Worm (Caenorhabditis elegans) whole organism, early embryonic: Measurements from ENCODE around the gene sem-5.

ENCODE experiments used
- B0310.2 ChIP-seq: sonication (generic microtip); optimal IDR thresholded peaks from 2 replicates; lab custom pipeline; 2016; ENCODE audit warnings: mild to moderate bottlenecking, missing genetic modification characterization, missing compliant biosample characterization
- F13C5.2 ChIP-seq: sonication (generic microtip); optimal IDR thresholded peaks from 2 replicates; lab custom pipeline; 2017; ENCODE audit warnings: mild to moderate bottlenecking, missing genetic modification characterization, inconsistent platforms, missing compliant biosample characterization
- aly-1 ChIP-seq: sonication (generic microtip); optimal IDR thresholded peaks from 2 replicates; lab custom pipeline; 2016; ENCODE audit warnings: missing genetic modification characterization, missing compliant biosample characterization
- ama-1 ChIP-seq: fragments of 150-350 bp; optimal IDR thresholded peaks from 2 replicates; lab custom pipeline; 2014
- ceh-13 ChIP-seq: fragments of 200-800 bp; sonication (Bioruptor generic); optimal IDR thresholded peaks from 2 replicates; lab custom pipeline; 2018; ENCODE audit warnings: mild to moderate bottlenecking, missing genetic modification characterization, missing compliant biosample characterization
- ceh-36 ChIP-seq: sonication (generic microtip); optimal IDR thresholded peaks from 2 replicates; lab custom pipeline; 2016; ENCODE audit warnings: missing genetic modification characterization, inconsistent platforms, missing compliant biosample characterization
- ets-7 ChIP-seq: sonication (generic microtip); optimal IDR thresholded peaks from 2 replicates; lab custom pipeline; 2016; ENCODE audit warnings: missing genotype, missing genetic modification characterization, missing compliant biosample characterization
- flt-1 ChIP-seq: fragments of 200-800 bp; sonication (Bioruptor generic); IDR thresholded peaks from 2 replicates; pipeline ENCODE4 v1.3.6; 2022; ENCODE audit warnings: missing genetic modification characterization, missing compliant biosample characterization
- hmbx-1 ChIP-seq: sonication (generic microtip); optimal IDR thresholded peaks from 2 replicates; lab custom pipeline; 2016; ENCODE audit warnings: mild to moderate bottlenecking, missing genetic modification characterization, missing compliant biosample characterization
- hmg-4 ChIP-seq: fragments of 200-800 bp; sonication (Bioruptor generic); optimal IDR thresholded peaks from 2 replicates; lab custom pipeline; 2018; ENCODE audit warnings: mild to moderate bottlenecking, missing genetic modification characterization, missing compliant biosample characterization
- hnd-1 ChIP-seq: sonication (generic microtip); optimal IDR thresholded peaks from 2 replicates; lab custom pipeline; 2016; ENCODE audit warnings: missing genetic modification characterization, missing compliant biosample characterization
- pes-1 ChIP-seq: fragments of 200-800 bp; sonication (Bioruptor generic); IDR thresholded peaks from 2 replicates; pipeline ENCODE4 v1.3.6; 2022; ENCODE audit warnings: missing genetic modification reagents, missing genetic modification characterization, missing compliant biosample characterization
- scrt-1 ChIP-seq: fragments of 200-800 bp; sonication (Bioruptor generic); IDR thresholded peaks from 2 replicates; pipeline ENCODE4 v1.3.6; 2022; ENCODE audit warnings: missing genetic modification characterization, missing compliant biosample characterization
- sea-1 ChIP-seq: fragments of 200-800 bp; sonication (Bioruptor generic); conservative IDR thresholded peaks from 2 replicates; pipeline ENCODE4 v1.3.6; 2022; ENCODE audit warnings: missing genetic modification characterization, missing compliant biosample characterization
- tbx-11 ChIP-seq: fragments of 200-800 bp; sonication (Bioruptor generic); IDR thresholded peaks from 2 replicates; pipeline ENCODE4 v1.3.6; 2022; ENCODE audit warnings: missing genetic modification characterization, missing compliant biosample characterization
- tbx-37 ChIP-seq: fragments of 200-800 bp; sonication (Bioruptor generic); conservative IDR thresholded peaks from 2 replicates; pipeline ENCODE4 v1.3.6; 2022; ENCODE audit warnings: missing genetic modification reagents, missing genetic modification characterization, missing compliant biosample characterization
- tra-4 ChIP-seq: sonication (generic microtip); optimal IDR thresholded peaks from 2 replicates; lab custom pipeline; 2017; ENCODE audit warnings: missing genetic modification characterization, missing compliant biosample characterization

Gene sem-5

DNA sequence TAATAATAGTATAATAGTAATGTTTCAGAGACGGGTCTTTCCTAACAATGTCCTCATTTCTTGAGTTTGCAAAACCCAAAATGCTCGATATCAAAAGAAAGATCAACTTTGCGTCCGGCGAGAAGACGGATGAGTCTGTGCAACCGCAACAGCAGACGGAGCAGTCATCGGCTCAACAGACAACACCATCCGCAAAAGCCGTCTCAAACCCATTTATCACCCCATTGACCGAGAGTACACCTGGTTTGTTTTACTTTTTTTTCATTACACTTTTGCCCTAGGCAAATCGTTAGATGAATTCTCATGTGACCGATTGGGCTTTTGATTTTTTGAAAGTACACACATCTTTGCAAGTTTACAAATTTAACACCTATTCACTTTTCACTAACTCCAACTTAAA is 7.2 kb downstream of the sem-5 start, which contains the start of gene dct-1:
dct-1 (plus strand) TSS at position 27 of the 400 bp plus-strand sequence.
- TF ChIP-seq tbx-37 (GFP tag; lab: Robert Waterston, UW) (no peak), F13C5.2 (tag; lab: Kevin White, UChicago) (no peak), hmbx-1 (tag; lab: Kevin White, UChicago) (no peak), tra-4 (tag; lab: Kevin White, UChicago) (no peak), B0310.2 (tag; lab: Kevin White, UChicago) (no peak), hnd-1 (no peak), aly-1 (tag; lab: Kevin White, UChicago) (no peak), ceh-13 (GFP tag; lab: Kevin White, UChicago) (no peak), pes-1 (no peak), hmg-4 (GFP tag; lab: Kevin White, UChicago) (no peak)

DNA sequence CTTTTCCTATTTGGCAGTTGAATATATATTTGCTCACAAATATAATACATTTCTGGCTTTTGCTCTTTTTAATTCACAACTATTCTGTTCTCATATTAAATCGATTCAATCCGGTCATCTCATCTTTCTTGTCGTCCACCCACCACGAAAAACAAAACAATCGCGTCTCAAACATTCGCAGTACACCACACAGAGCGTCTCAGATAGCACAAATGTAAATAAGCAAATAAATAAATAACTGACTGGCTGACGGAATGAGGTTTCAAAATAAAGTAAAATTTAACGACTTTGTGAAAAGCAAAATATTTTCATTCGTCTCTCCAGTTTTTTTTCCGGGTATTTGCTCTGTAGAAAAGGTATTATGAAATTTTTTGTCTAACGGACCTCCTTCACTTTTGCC is 7.8 kb downstream of the sem-5 start:
- TF ChIP-seq ceh-13 (GFP tag; lab: Kevin White, UChicago) (no peak), hnd-1 (no peak), sea-1 (GFP tag; lab: Robert Waterston, UW) (no peak), ama-1 (lab: Kevin White, UChicago) (no peak), tbx-11 (GFP tag; lab: Robert Waterston, UW) (no peak), tra-4 (tag; lab: Kevin White, UChicago) (no peak), aly-1 (tag; lab: Kevin White, UChicago) (no peak), scrt-1 (no peak), ets-7 (tag; lab: Kevin White, UChicago) (no peak), hmbx-1 (tag; lab: Kevin White, UChicago) (no peak), flt-1 (GFP tag; lab: Robert Waterston, UW) (no peak), hmg-4 (GFP tag; lab: Kevin White, UChicago) (no peak), pes-1 (no peak), tbx-37 (GFP tag; lab: Robert Waterston, UW) (no peak), ceh-36 (tag; lab: Kevin White, UChicago) (no peak), B0310.2 (tag; lab: Kevin White, UChicago) (no peak), F13C5.2 (tag; lab: Kevin White, UChicago) (no peak)

DNA sequence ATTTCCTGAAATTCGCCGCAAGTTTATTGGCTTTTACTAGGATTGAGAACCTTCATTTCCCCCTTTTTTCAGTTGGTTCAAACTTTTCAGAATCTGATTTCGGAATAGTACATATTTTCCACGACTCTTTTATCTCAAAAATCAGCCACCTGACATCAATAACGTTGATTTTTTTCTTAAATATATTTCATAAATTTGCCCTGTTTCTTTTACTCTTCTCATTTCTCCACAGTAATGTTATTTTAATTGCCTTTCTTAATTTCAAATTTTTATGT is 8.5 kb downstream of the sem-5 start:
- no peak for TF ChIP-seq ceh-13 (GFP tag; lab: Kevin White, UChicago)
- no peak for TF ChIP-seq tbx-11 (GFP tag; lab: Robert Waterston, UW)
- TF ChIP-seq hmbx-1 (tag; lab: Kevin White, UChicago): no peak
- no peak for TF ChIP-seq ceh-36 (tag; lab: Kevin White, UChicago)
- TF ChIP-seq aly-1 (tag; lab: Kevin White, UChicago): no peak
- TF ChIP-seq sea-1 (GFP tag; lab: Robert Waterston, UW): no peak
- TF ChIP-seq ama-1 (lab: Kevin White, UChicago): no peak
- TF ChIP-seq B0310.2 (tag; lab: Kevin White, UChicago): no peak
- no peak for TF ChIP-seq tra-4 (tag; lab: Kevin White, UChicago)
- TF ChIP-seq pes-1: no peak

DNA sequence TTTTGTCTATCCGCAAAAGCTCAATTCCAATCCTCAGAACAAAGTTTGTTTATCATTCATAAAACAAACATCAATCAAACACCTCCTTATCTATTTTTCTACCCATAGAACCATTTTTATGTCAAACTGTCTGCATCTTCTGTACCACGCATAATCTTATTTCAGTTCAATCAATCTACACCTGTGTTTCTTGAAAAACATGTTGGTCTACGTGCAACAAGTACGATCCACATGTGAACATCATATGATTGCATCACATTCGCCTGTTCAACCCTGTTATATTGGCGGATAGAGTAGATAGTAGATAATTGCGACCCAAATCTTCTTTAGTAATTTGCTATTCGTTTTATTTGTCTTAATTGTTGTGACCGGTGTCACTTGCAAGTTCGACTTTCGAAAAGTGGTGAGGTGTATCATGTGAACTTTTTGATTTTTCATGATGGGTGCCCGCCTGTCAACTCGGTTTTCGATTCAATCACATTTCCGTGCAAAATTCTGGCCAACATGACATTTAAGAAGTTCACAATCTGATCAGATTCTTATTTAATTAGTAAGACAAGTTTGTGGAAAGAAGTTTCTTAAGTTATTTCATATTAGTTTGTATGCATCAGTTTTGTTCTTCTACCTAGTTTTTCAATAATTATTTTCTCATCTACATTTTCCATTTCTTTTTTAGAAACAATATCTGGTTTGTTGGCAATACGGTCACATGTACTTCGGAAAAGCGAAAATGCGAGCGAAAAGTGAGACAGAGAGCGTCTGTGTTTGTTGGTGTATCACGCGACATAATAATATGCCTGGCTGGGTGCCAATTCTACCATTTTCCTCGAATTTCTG is 9.1 kb downstream of the sem-5 start:
- TF ChIP-seq ceh-36 (tag; lab: Kevin White, UChicago): no peak
- TF ChIP-seq hmg-4 (GFP tag; lab: Kevin White, UChicago): no peak
- TF ChIP-seq tbx-11 (GFP tag; lab: Robert Waterston, UW): no peak
- TF ChIP-seq B0310.2 (tag; lab: Kevin White, UChicago): no peak
- TF ChIP-seq hmbx-1 (tag; lab: Kevin White, UChicago): no peak
- TF ChIP-seq tra-4 (tag; lab: Kevin White, UChicago): no peak
- TF ChIP-seq ceh-13 (GFP tag; lab: Kevin White, UChicago): no peak
- no peak for TF ChIP-seq ama-1 (lab: Kevin White, UChicago)
- TF ChIP-seq tbx-37 (GFP tag; lab: Robert Waterston, UW): no peak
- TF ChIP-seq hnd-1: no peak
- no peak for TF ChIP-seq pes-1
- no peak for TF ChIP-seq aly-1 (tag; lab: Kevin White, UChicago)
- no peak for TF ChIP-seq sea-1 (GFP tag; lab: Robert Waterston, UW)
- no peak for TF ChIP-seq F13C5.2 (tag; lab: Kevin White, UChicago)
- TF ChIP-seq flt-1 (GFP tag; lab: Robert Waterston, UW): no peak
- no peak for TF ChIP-seq ets-7 (tag; lab: Kevin White, UChicago)
- no peak for TF ChIP-seq scrt-1

DNA sequence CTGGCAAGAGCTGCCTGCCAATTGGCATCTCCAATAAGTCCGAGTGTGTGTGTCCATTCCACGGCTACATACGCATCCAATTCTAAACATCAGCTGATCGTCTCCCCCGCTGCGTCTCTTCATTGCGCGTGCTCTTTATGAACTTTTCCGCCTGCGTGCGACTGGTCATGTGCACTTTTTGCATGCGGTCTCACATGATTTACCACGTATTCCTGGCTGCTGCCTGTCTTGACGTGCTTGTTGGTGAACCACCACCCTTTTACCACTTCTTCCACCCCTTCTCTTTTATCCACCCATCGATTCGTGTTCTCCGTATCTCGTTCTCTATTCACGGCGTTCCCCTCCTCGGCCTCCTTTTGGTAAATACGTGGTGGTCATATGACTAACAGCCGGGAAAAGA is 9.9 kb downstream of the sem-5 start:
- TF ChIP-seq ama-1 (lab: Kevin White, UChicago) (no peak), aly-1 (tag; lab: Kevin White, UChicago) (no peak), scrt-1 (peak; percentile 70), hnd-1 (no peak), tra-4 (tag; lab: Kevin White, UChicago) (no peak), ceh-36 (tag; lab: Kevin White, UChicago) (no peak), flt-1 (GFP tag; lab: Robert Waterston, UW) (no peak), F13C5.2 (tag; lab: Kevin White, UChicago) (peak; percentile 81), ets-7 (tag; lab: Kevin White, UChicago) (no peak), hmbx-1 (tag; lab: Kevin White, UChicago) (no peak), pes-1 (no peak), tbx-37 (GFP tag; lab: Robert Waterston, UW) (no peak; the same call in 1 of the 2 replicates), B0310.2 (tag; lab: Kevin White, UChicago) (peak; percentile 41), ceh-13 (GFP tag; lab: Kevin White, UChicago) (no peak), sea-1 (GFP tag; lab: Robert Waterston, UW) (peak; percentile 61; the same call in 1 of the 2 replicates), tbx-11 (GFP tag; lab: Robert Waterston, UW) (0 out of 2 replicates have a peak, but pooled peaks have one; percentile 45), hmg-4 (GFP tag; lab: Kevin White, UChicago) (peak; percentile 93)

DNA sequence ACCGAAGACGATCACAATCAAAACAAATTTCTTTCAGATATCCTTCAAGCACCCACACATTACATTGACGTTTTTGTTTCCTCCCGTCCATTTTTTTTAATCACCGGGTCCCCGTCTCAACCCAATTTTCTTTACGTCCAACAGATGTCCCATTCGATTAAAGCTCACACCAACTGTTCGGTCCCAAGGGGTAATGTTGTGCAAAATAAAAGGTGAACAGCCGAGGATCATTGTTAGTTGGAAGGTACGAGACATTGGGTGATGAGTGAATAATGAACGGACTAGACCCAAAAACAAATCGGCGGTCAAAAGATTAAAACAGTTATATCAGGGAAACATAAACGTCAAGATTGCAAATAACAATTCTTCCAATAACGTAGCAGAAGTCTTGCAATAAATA is 16.1 kb downstream of the sem-5 start:
- TF ChIP-seq aly-1 (tag; lab: Kevin White, UChicago): no peak
- no peak for TF ChIP-seq tra-4 (tag; lab: Kevin White, UChicago)
- no peak for TF ChIP-seq hmbx-1 (tag; lab: Kevin White, UChicago)
- no peak for TF ChIP-seq ama-1 (lab: Kevin White, UChicago)
- TF ChIP-seq ets-7 (tag; lab: Kevin White, UChicago): no peak
- no peak for TF ChIP-seq ceh-13 (GFP tag; lab: Kevin White, UChicago)
- TF ChIP-seq B0310.2 (tag; lab: Kevin White, UChicago): no peak
- no peak for TF ChIP-seq tbx-11 (GFP tag; lab: Robert Waterston, UW)
- TF ChIP-seq sea-1 (GFP tag; lab: Robert Waterston, UW): no peak
- TF ChIP-seq hmg-4 (GFP tag; lab: Kevin White, UChicago): no peak
- TF ChIP-seq pes-1: no peak
- TF ChIP-seq flt-1 (GFP tag; lab: Robert Waterston, UW): no peak
- TF ChIP-seq scrt-1: no peak
- TF ChIP-seq hnd-1: no peak
